Worm (Caenorhabditis elegans): ENCODE results near the gene col-183.
A peak's percentile ranks its signal among the peaks of the same experiment; 100 is the strongest.

The col-183 gene

ce11 chrX:13500568-13500967 is 33.0 kb upstream of the col-183 start, which contains the start of gene sad-1:
TSS of gene sad-1 (minus strand) at chrX:13500668.
- TF ChIP-seq lin-14 (GFP tag; optimal IDR thresholded peaks at IDR 0.05) (peak; percentile 38), lir-3 (tag; optimal IDR thresholded peaks at IDR 0.05; ENCODE audit: poor library complexity) (no peak), alr-1 (tag; optimal IDR thresholded peaks at IDR 0.05; ENCODE audit: borderline replicate concordance) (no peak)

ce11 chrX:13499923-13500322 is 32.4 kb upstream of the col-183 start:
- TF ChIP-seq dsc-1 (tag; optimal IDR thresholded peaks at IDR 0.05) (peak; percentile 81), snu-23 (GFP tag; optimal IDR thresholded peaks at IDR 0.05) (no peak), nhr-19 (GFP tag; conservative IDR thresholded peaks at IDR 0.05) (no peak), nhr-71 (tag; optimal IDR thresholded peaks at IDR 0.05) (peak; percentile 46), sox-4 (tag; optimal IDR thresholded peaks at IDR 0.05) (peak; percentile 10), fkh-8 (tag; optimal IDR thresholded peaks at IDR 0.05) (peak; percentile 79), pax-3 (tag; optimal IDR thresholded peaks at IDR 0.05) (peak; percentile 27), lin-14 (GFP tag; optimal IDR thresholded peaks at IDR 0.05) (peak; percentile 47), elt-2 (tag; optimal IDR thresholded peaks at IDR 0.05) (no peak), pqm-1 (tag; optimal IDR thresholded peaks at IDR 0.05) (no peak), aha-1 (tag; optimal IDR thresholded peaks at IDR 0.05) (no peak), nhr-47 (tag; optimal IDR thresholded peaks at IDR 0.05) (peak; percentile 39), ceh-8 (GFP tag; optimal IDR thresholded peaks at IDR 0.05) (peak; percentile 5), tbx-2 (tag; optimal IDR thresholded peaks at IDR 0.05) (no peak), nhr-12 (tag; optimal IDR thresholded peaks at IDR 0.05) (no peak), lin-39 (tag; optimal IDR thresholded peaks at IDR 0.05) (no peak), lin-35 (GFP tag; optimal IDR thresholded peaks at IDR 0.05) (no peak)

ce11 chrX:13499098-13499497 is 31.5 kb upstream of the col-183 start:
- TF ChIP-seq lin-14 (GFP tag; optimal IDR thresholded peaks at IDR 0.05) (peak; percentile 41), nhr-28 (tag; optimal IDR thresholded peaks at IDR 0.05) (no peak), lin-39 (tag; optimal IDR thresholded peaks at IDR 0.05) (no peak), nhr-85 (tag) (peak; percentile 31), fkh-10 (GFP tag; optimal IDR thresholded peaks at IDR 0.05) (peak; percentile 77), egl-13 (tag; optimal IDR thresholded peaks at IDR 0.05) (no peak)

DNA sequence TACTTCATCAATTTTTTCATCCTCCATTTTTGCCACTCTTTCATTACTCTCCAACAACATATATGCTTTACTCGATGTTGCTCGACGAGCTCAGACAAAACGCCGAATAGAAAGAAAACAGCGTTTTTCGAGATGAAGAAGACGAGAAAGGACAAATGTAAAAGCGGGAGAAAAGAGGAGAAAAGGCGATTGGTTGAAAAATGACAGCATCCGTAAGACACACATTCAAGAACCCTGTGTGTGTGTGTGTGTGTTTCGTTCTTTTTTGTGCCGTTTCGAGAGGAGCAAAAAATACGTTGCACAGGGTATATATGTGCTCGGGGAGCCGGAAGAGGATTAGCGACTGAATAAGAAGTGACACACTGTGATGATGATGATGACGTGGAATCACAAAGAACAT is 26.2 kb upstream of the col-183 start:
- TF ChIP-seq efl-1 (optimal IDR thresholded peaks at IDR 0.05) (no peak), efl-1 (GFP tag; optimal IDR thresholded peaks at IDR 0.05 in 1 of 2) (peak in 1 of 2 experiments; percentile 56), isw-1 (GFP tag; IDR thresholded peaks at IDR 0.05) (no peak), mep-1 (tag; optimal IDR thresholded peaks at IDR 0.05) (no peak), zip-4 (GFP tag; optimal IDR thresholded peaks at IDR 0.05) (no peak), fkh-10 (GFP tag; optimal IDR thresholded peaks at IDR 0.05) (peak; percentile 45), C04F5.9 (tag; optimal IDR thresholded peaks at IDR 0.05) (no peak), snpc-4 (tag; optimal IDR thresholded peaks at IDR 0.05) (no peak), lin-14 (GFP tag; optimal IDR thresholded peaks at IDR 0.05) (peak; percentile 50), nhr-84 (tag; optimal IDR thresholded peaks at IDR 0.05) (no peak)

DNA sequence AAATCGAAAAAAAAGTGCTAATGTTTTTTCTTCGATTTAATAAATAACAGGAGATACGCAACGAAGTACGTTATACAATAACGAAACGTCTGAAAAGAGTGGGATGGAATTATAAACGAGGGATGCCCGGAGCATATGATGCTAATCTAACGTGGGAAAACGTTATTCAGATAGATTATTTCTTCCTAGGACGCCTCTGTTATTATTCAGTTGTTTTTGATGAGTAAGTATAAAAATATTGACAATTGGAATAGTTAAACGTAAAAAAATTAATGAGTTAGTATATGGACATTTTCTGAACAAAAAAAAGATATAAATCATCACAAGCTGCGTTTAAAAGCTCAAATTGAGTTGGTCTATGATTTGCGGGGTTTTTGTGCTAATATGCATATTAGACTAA is 17.2 kb upstream of the col-183 start, which contains the start of gene srd-51:
srd-51 (minus strand) TSS at position 101 of the 400 bp plus-strand sequence.
- TF ChIP-seq nhr-20 (tag; optimal IDR thresholded peaks at IDR 0.05) (no peak), sptf-1 (tag; optimal IDR thresholded peaks at IDR 0.05) (no peak), swsn-7 (tag; optimal IDR thresholded peaks at IDR 0.05) (no peak), vab-15 (tag; optimal IDR thresholded peaks at IDR 0.05) (no peak)

Data from whole organism, L1 larva.